Fruit fly (Drosophila melanogaster) whole organism, embryonic: Measurements from ENCODE around the gene Rnp4F.

Source experiments
- Antp ChIP-seq: fragments of 200-800 bp; sonication (Bioruptor generic); optimal IDR thresholded peaks from 3 replicates; lab custom pipeline; 2016; ENCODE audit warnings: missing biosample characterization, missing genetic modification characterization
- CG10274 ChIP-seq: fragments of 200-800 bp; sonication (Bioruptor generic); optimal IDR thresholded peaks from 3 replicates; lab custom pipeline; 2017; ENCODE audit warnings: missing biosample characterization, mild to moderate bottlenecking, missing genetic modification characterization
- CG10366 ChIP-seq: fragments of 200-800 bp; sonication (Bioruptor generic); IDR thresholded peaks from 2 replicates; pipeline ENCODE4 v1.3.6; 2022; ENCODE audit warnings: missing biosample characterization, missing genetic modification characterization
- CG10565 ChIP-seq: fragments of 200-800 bp; sonication (Bioruptor generic); optimal IDR thresholded peaks from 3 replicates; lab custom pipeline; 2016; ENCODE audit warnings: missing biosample characterization, mild to moderate bottlenecking, missing genetic modification characterization
- CG12071 ChIP-seq: fragments of 200-800 bp; sonication (Bioruptor generic); optimal IDR thresholded peaks from 3 replicates; lab custom pipeline; 2018; ENCODE audit warnings: missing biosample characterization, mild to moderate bottlenecking, missing genetic modification characterization
- CG12659 ChIP-seq: fragments of 200-800 bp; sonication (Bioruptor generic); optimal IDR thresholded peaks from 3 replicates; lab custom pipeline; 2017; ENCODE audit warnings: mild to moderate bottlenecking, missing biosample characterization, missing genetic modification reagents, missing genetic modification characterization
- CG14050 ChIP-seq: fragments of 200-800 bp; sonication (Bioruptor generic); IDR thresholded peaks from 3 replicates; pipeline ENCODE4 v1.3.6; 2022; ENCODE audit warnings: missing biosample characterization, missing genetic modification characterization
- CG1647 ChIP-seq: fragments of 200-800 bp; sonication (Bioruptor generic); optimal IDR thresholded peaks from 3 replicates; lab custom pipeline; 2016; ENCODE audit warnings: missing biosample characterization, missing genetic modification characterization
- CG16779 ChIP-seq: fragments of 200-800 bp; sonication (Bioruptor generic); IDR thresholded peaks from 2 replicates; pipeline ENCODE4 v1.3.6; 2022; ENCODE audit warnings: missing biosample characterization, missing genetic modification characterization
- CG17186 ChIP-seq: fragments of 200-800 bp; sonication (Bioruptor generic); optimal IDR thresholded peaks from 3 replicates; lab custom pipeline; 2017; ENCODE audit warnings: missing biosample characterization, missing genetic modification reagents, missing genetic modification characterization
- CG18619 ChIP-seq: fragments of 200-800 bp; sonication (Bioruptor generic); optimal IDR thresholded peaks from 3 replicates; lab custom pipeline; 2017; ENCODE audit warnings: missing biosample characterization, mild to moderate bottlenecking, missing genetic modification characterization
- CG3163 ChIP-seq: fragments of 200-800 bp; sonication (Bioruptor generic); optimal IDR thresholded peaks from 3 replicates; lab custom pipeline; 2016; ENCODE audit warnings: missing biosample characterization, missing genetic modification characterization
- CG33557 ChIP-seq: fragments of 200-800 bp; sonication (Bioruptor generic); optimal IDR thresholded peaks from 2 replicates; lab custom pipeline; 2019; ENCODE audit warnings: missing biosample characterization, mild to moderate bottlenecking, missing genetic modification characterization, moderate library complexity
- CG3847 ChIP-seq: fragments of 200-800 bp; sonication (Bioruptor generic); IDR thresholded peaks from 2 replicates; pipeline ENCODE4 v1.3.6; 2022; ENCODE audit warnings: missing biosample characterization, missing genetic modification characterization
- CG4707 ChIP-seq: fragments of 200-800 bp; sonication (Bioruptor generic); optimal IDR thresholded peaks from 2 replicates; lab custom pipeline; 2018; ENCODE audit warnings: missing biosample characterization, mild to moderate bottlenecking, missing genetic modification characterization, moderate library complexity
- CG5180 ChIP-seq: fragments of 200-800 bp; sonication (Bioruptor generic); optimal IDR thresholded peaks from 3 replicates; lab custom pipeline; 2017; ENCODE audit warnings: missing biosample characterization, missing genetic modification characterization, mild to moderate bottlenecking, moderate library complexity, missing genetic modification reagents
- CG6683 ChIP-seq: fragments of 200-800 bp; sonication (Bioruptor generic); optimal IDR thresholded peaks from 2 replicates; lab custom pipeline; 2017; ENCODE audit warnings: missing biosample characterization, mild to moderate bottlenecking, missing genetic modification characterization, missing genetic modification reagents
- CG6813 ChIP-seq: fragments of 200-800 bp; sonication (Bioruptor generic); optimal IDR thresholded peaks from 2 replicates; lab custom pipeline; 2017; ENCODE audit warnings: missing biosample characterization, missing genetic modification characterization, mild to moderate bottlenecking, moderate library complexity, missing genetic modification reagents
- CG7745 ChIP-seq: fragments of 200-800 bp; sonication (Bioruptor generic); optimal IDR thresholded peaks from 2 replicates; lab custom pipeline; 2018; ENCODE audit warnings: missing biosample characterization, mild to moderate bottlenecking, missing genetic modification characterization, moderate library complexity
- CTCF ChIP-seq: fragments of 200-800 bp; sonication (Bioruptor generic); optimal IDR thresholded peaks from 2 replicates; lab custom pipeline; 2017; ENCODE audit warnings: missing biosample characterization, mild to moderate bottlenecking, missing genetic modification characterization, moderate library complexity
- D ChIP-seq, 2 experiments: fragments of 200-800 bp in 1 of 2; fragments of >200 bp in 1 of 2; sonication (Bioruptor generic) in 1 of 2; optimal IDR thresholded peaks; 2 replicates in 1 of 2; 3 replicates in 1 of 2; lab custom pipeline; 2017; ENCODE audit warnings: mild to moderate bottlenecking in 1 of 2, missing biosample characterization in 1 of 2, missing genetic modification characterization in 1 of 2, missing genetic modification reagents in 1 of 2
- Deaf1 ChIP-seq: fragments of 200-800 bp; optimal IDR thresholded peaks from 3 replicates; lab custom pipeline; 2019; ENCODE audit warnings: missing biosample characterization, mild to moderate bottlenecking, missing genetic modification characterization, moderate library complexity
- Drgx ChIP-seq: fragments of 200-800 bp; sonication (Bioruptor generic); IDR thresholded peaks from 2 replicates; pipeline ENCODE4 v1.3.6; 2022; ENCODE audit warnings: missing biosample characterization, missing genetic modification characterization
- Gug ChIP-seq: fragments of 200-800 bp; sonication (Bioruptor generic); IDR thresholded peaks from 4 replicates; pipeline ENCODE4 v1.3.6; 2022; ENCODE audit warnings: missing biosample characterization, missing genetic modification characterization
- H2.0 ChIP-seq: fragments of 200-800 bp; sonication (Bioruptor generic); IDR thresholded peaks from 2 replicates; pipeline ENCODE4 v1.3.6; 2022; ENCODE audit warnings: missing biosample characterization, missing genetic modification characterization
- Hey ChIP-seq: fragments of 200-800 bp; sonication (Bioruptor generic); optimal IDR thresholded peaks from 3 replicates; lab custom pipeline; 2018; ENCODE audit warnings: missing biosample characterization, mild to moderate bottlenecking, missing genetic modification characterization
- HmgD ChIP-seq: fragments of 200-800 bp; sonication (Bioruptor generic); optimal IDR thresholded peaks from 3 replicates; lab custom pipeline; 2016; ENCODE audit warnings: missing biosample characterization, missing genetic modification characterization
- Kr ChIP-seq: fragments of 200-800 bp; sonication (Bioruptor generic); optimal IDR thresholded peaks from 2 replicates; lab custom pipeline; 2017; ENCODE audit warnings: missing biosample characterization, mild to moderate bottlenecking, missing genetic modification characterization
- Nf-YC ChIP-seq: fragments of 200-800 bp; optimal IDR thresholded peaks from 3 replicates; lab custom pipeline; 2019; ENCODE audit warnings: missing biosample characterization, mild to moderate bottlenecking, missing genetic modification characterization, moderate library complexity
- Opbp ChIP-seq: fragments of 200-800 bp; sonication (Bioruptor generic); IDR thresholded peaks from 3 replicates; pipeline ENCODE4 v1.3.6; 2022; ENCODE audit warnings: missing biosample characterization, missing genetic modification characterization; ENCODE audit not compliant: partially characterized antibody
- PHDP ChIP-seq: fragments of 200-800 bp; sonication (Bioruptor generic); optimal IDR thresholded peaks from 3 replicates; lab custom pipeline; 2018; ENCODE audit warnings: missing biosample characterization, mild to moderate bottlenecking, missing genetic modification characterization, moderate library complexity
- Rfx ChIP-seq: fragments of 200-800 bp; sonication (Bioruptor generic); IDR thresholded peaks from 2 replicates; pipeline ENCODE4 v1.3.6; 2022; ENCODE audit warnings: missing biosample characterization, missing genetic modification characterization
- Sox102F ChIP-seq: fragments of 200-800 bp; sonication (Bioruptor generic); optimal IDR thresholded peaks from 2 replicates; lab custom pipeline; 2018; ENCODE audit warnings: missing biosample characterization, mild to moderate bottlenecking, missing genetic modification characterization, moderate library complexity
- Taf1 ChIP-seq: fragments of 200-800 bp; sonication (Bioruptor generic); IDR thresholded peaks from 2 replicates; pipeline ENCODE4 v1.3.6; 2022; ENCODE audit warnings: missing biosample characterization, missing genetic modification characterization
- ap ChIP-seq: fragments of 200-800 bp; sonication (Bioruptor generic); IDR thresholded peaks from 2 replicates; pipeline ENCODE4 v1.3.6; 2022; ENCODE audit warnings: missing biosample characterization, missing genetic modification characterization
- ase ChIP-seq: fragments of 200-800 bp; sonication (Bioruptor generic); IDR thresholded peaks from 3 replicates; pipeline ENCODE4 v1.3.6; 2022; ENCODE audit warnings: missing biosample characterization, missing genetic modification characterization
- btn ChIP-seq: fragments of 200-800 bp; sonication (Bioruptor generic); optimal IDR thresholded peaks from 2 replicates; lab custom pipeline; 2016; ENCODE audit warnings: missing biosample characterization, missing genetic modification characterization
- chn ChIP-seq: fragments of 200-800 bp; sonication (Bioruptor generic); optimal IDR thresholded peaks from 2 replicates; lab custom pipeline; 2016; ENCODE audit warnings: missing biosample characterization, missing genetic modification characterization
- ci ChIP-seq: fragments of 200-800 bp; sonication (Bioruptor generic); IDR thresholded peaks from 3 replicates; pipeline ENCODE4 v1.3.6; 2022; ENCODE audit warnings: missing biosample characterization, missing genetic modification characterization
- fd96Cb ChIP-seq: fragments of 200-800 bp; sonication (Bioruptor generic); optimal IDR thresholded peaks from 2 replicates; lab custom pipeline; 2018; ENCODE audit warnings: missing biosample characterization, mild to moderate bottlenecking, missing genetic modification characterization, moderate library complexity
- fru ChIP-seq: fragments of >200 bp; optimal IDR thresholded peaks from 2 replicates; lab custom pipeline; 2017
- her ChIP-seq: fragments of 200-800 bp; sonication (Bioruptor generic); optimal IDR thresholded peaks from 2 replicates; lab custom pipeline; 2016; ENCODE audit warnings: missing biosample characterization, missing genetic modification characterization
- kay ChIP-seq: fragments of 200-800 bp; sonication (Bioruptor generic); optimal IDR thresholded peaks from 2 replicates; lab custom pipeline; 2016; ENCODE audit warnings: missing biosample characterization, missing genetic modification characterization
- lab ChIP-seq: fragments of 200-800 bp; sonication (Bioruptor generic); optimal IDR thresholded peaks from 3 replicates; lab custom pipeline; 2017; ENCODE audit warnings: missing biosample characterization, missing genetic modification characterization, mild to moderate bottlenecking, moderate library complexity, missing genetic modification reagents
- lmd ChIP-seq: fragments of 200-800 bp; sonication (Bioruptor generic); IDR thresholded peaks from 2 replicates; pipeline ENCODE4 v1.3.6; 2022; ENCODE audit warnings: missing biosample characterization, missing genetic modification characterization
- nerfin-2 ChIP-seq: fragments of 200-800 bp; sonication (Bioruptor generic); IDR thresholded peaks from 2 replicates; pipeline ENCODE4 v1.3.6; 2022; ENCODE audit warnings: missing biosample characterization, missing genetic modification characterization; ENCODE audit not compliant: partially characterized antibody
- pnt ChIP-seq: fragments of 200-800 bp; sonication (Bioruptor generic); optimal IDR thresholded peaks from 3 replicates; lab custom pipeline; 2016; ENCODE audit warnings: missing biosample characterization, missing genetic modification characterization
- stc ChIP-seq: fragments of 200-800 bp; sonication (Bioruptor generic); IDR thresholded peaks from 2 replicates; pipeline ENCODE4 v1.3.6; 2022; ENCODE audit warnings: missing biosample characterization, missing genetic modification characterization
- ttk ChIP-seq: fragments of 200-800 bp; sonication (Bioruptor generic); IDR thresholded peaks from 2 replicates; pipeline ENCODE4 v2.1.2; 2022; ENCODE audit warnings: missing biosample characterization, missing genetic modification characterization
- vnd ChIP-seq: fragments of 200-800 bp; sonication (Bioruptor generic); IDR thresholded peaks from 3 replicates; pipeline ENCODE4 v1.3.6; 2022; ENCODE audit warnings: missing biosample characterization, missing genetic modification characterization; ENCODE audit not compliant: partially characterized antibody
- zfh2 ChIP-seq: fragments of 200-800 bp; sonication (Bioruptor generic); optimal IDR thresholded peaks from 2 replicates; lab custom pipeline; 2016; ENCODE audit warnings: missing biosample characterization, missing genetic modification characterization

Gene Rnp4F

dm6 chrX:5311838-5312339, 10.6 kb downstream of the Rnp4F start, which contains the start of the genes TrxT and dhd (continued):
- TF ChIP-seq pnt (GFP tag; lab: Kevin White, UChicago) (no peak), fru (no peak), ttk (GFP tag; lab: Robert Waterston, UW) (no peak), fd96Cb (no peak), D (optimal IDR thresholded peaks at IDR 0.05; lab: Kevin White, UChicago) (no peak), D (GFP tag; optimal IDR thresholded peaks at IDR 0.05; lab: Kevin White, UChicago) (no peak), Sox102F (GFP tag; lab: Kevin White, UChicago) (no peak), CG6813 (GFP tag; lab: Kevin White, UChicago) (peak; percentile 41), CG3847 (GFP tag; lab: Robert Waterston, UW) (peak; percentile 50; the same call in 1 of the 2 replicates), lmd (GFP tag; lab: Robert Waterston, UW) (peak; percentile 42; the same call in 1 of the 2 replicates), CG14050 (GFP tag; lab: Robert Waterston, UW) (no peak), ci (GFP tag; lab: Robert Waterston, UW) (peak; percentile 64; the same call in 2 of the 3 replicates), CG10274 (GFP tag; lab: Kevin White, UChicago) (no peak), vnd (GFP tag; lab: Robert Waterston, UW) (0 out of 3 replicates have a peak, but pooled peaks have one; percentile 11), btn (no peak), HmgD (no peak), H2.0 (GFP tag; lab: Robert Waterston, UW) (0 out of 2 replicates have a peak, but pooled peaks have one; percentile 20), CG12659 (GFP tag; lab: Kevin White, UChicago) (peak; percentile 71), Hey (tag; lab: Kevin White, UChicago) (no peak), CG3163 (no peak), CG17186 (peak; percentile 10), nerfin-2 (GFP tag; lab: Robert Waterston, UW) (no peak), her (GFP tag; lab: Kevin White, UChicago) (peak; percentile 7), Gug (GFP tag; lab: Robert Waterston, UW) (no peak), CG18619 (GFP tag; lab: Kevin White, UChicago) (no peak), CG12071 (GFP tag; lab: Kevin White, UChicago) (no peak), CG33557 (GFP tag; lab: Kevin White, UChicago) (no peak), Antp (peak; percentile 37), CG1647 (GFP tag; lab: Kevin White, UChicago) (no peak), CG10366 (GFP tag; lab: Robert Waterston, UW) (0 out of 2 replicates have a peak, but pooled peaks have one; percentile 18), Taf1 (GFP tag; lab: Robert Waterston, UW) (no peak), CG7745 (tag; lab: Kevin White, UChicago) (no peak), Drgx (peak; percentile 69), Opbp (GFP tag; lab: Robert Waterston, UW) (peak; percentile 64; the same call in 2 of the 3 replicates), ase (no peak), Kr (GFP tag; lab: Kevin White, UChicago) (no peak), CG6683 (GFP tag; lab: Kevin White, UChicago) (no peak), kay (GFP tag; lab: Kevin White, UChicago) (no peak), zfh2 (GFP tag; lab: Kevin White, UChicago) (no peak), CG5180 (no peak), CG16779 (GFP tag; lab: Robert Waterston, UW) (no peak), PHDP (tag; lab: Kevin White, UChicago) (no peak), ap (GFP tag; lab: Robert Waterston, UW) (no peak), stc (GFP tag; lab: Robert Waterston, UW) (no peak), CTCF (no peak), CG10565 (GFP tag; lab: Kevin White, UChicago) (no peak), CG4707 (peak; percentile 6), chn (GFP tag; lab: Kevin White, UChicago) (no peak), Deaf1 (no peak), lab (no peak), Nf-YC (peak; percentile 36), Rfx (GFP tag; lab: Robert Waterston, UW) (peak; percentile 64)
